Fruit fly (Drosophila melanogaster) Kc167 (cell line): ENCODE measurements around the gene COX5BL.

ENCODE experiments used
- Myc ChIP-seq: fragments of >200 bp; optimal IDR thresholded peaks from 2 replicates; lab custom pipeline; 2017; ENCODE audit warnings: missing external identifiers
- Sin3A ChIP-seq: fragments of >200 bp; optimal IDR thresholded peaks from 2 replicates; lab custom pipeline; 2018; ENCODE audit warnings: missing external identifiers
- h ChIP-seq: fragments of >200 bp; optimal IDR thresholded peaks from 3 replicates; lab custom pipeline; 2018; ENCODE audit warnings: missing external identifiers
- insv ChIP-seq: fragments of >200 bp; optimal IDR thresholded peaks from 3 replicates; lab custom pipeline; 2018; ENCODE audit warnings: missing external identifiers
- psq ChIP-seq: fragments of >200 bp; optimal IDR thresholded peaks from 2 replicates; lab custom pipeline; 2017; ENCODE audit warnings: missing external identifiers
- ttk ChIP-seq: sonication (Bioruptor generic); optimal IDR thresholded peaks from 2 replicates; lab custom pipeline; 2017; ENCODE audit warnings: missing external identifiers

COX5BL gene

dm6 chr2L:6546883-6547471 lies 12.3 kb upstream of the COX5BL start, which contains the start of gene eya:
TSS of gene eya (minus strand) at chr2L:6546976.
- no peak for TF ChIP-seq insv
- TF ChIP-seq psq = no peak
- no peak for TF ChIP-seq ttk (lab: Kevin White, UChicago)
- no peak for TF ChIP-seq h
- TF ChIP-seq Sin3A = no peak
- no peak for TF ChIP-seq Myc (lab: Kevin White, UChicago)

- TF ChIP-seq insv = no peak
- TF ChIP-seq Myc (lab: Kevin White, UChicago) = no peak
- no peak for TF ChIP-seq Sin3A
- TF ChIP-seq psq = no peak
- no peak for TF ChIP-seq h
- TF ChIP-seq ttk (lab: Kevin White, UChicago) = no peak
These were observed 11.3 kb upstream of the COX5BL start for dm6 chr2L:6547978-6548377.

dm6 chr2L:6550809-6551208 lies 8.4 kb upstream of the COX5BL start:
- no peak for TF ChIP-seq Sin3A
- no peak for TF ChIP-seq psq
- TF ChIP-seq ttk (lab: Kevin White, UChicago) = no peak
- TF ChIP-seq h = no peak
- no peak for TF ChIP-seq insv
- no peak for TF ChIP-seq Myc (lab: Kevin White, UChicago)

- TF ChIP-seq h = no peak
- TF ChIP-seq psq = no peak
- no peak for TF ChIP-seq insv
- no peak for TF ChIP-seq Myc (lab: Kevin White, UChicago)
- TF ChIP-seq ttk (lab: Kevin White, UChicago) = no peak
- no peak for TF ChIP-seq Sin3A
These were observed 7.8 kb upstream of the COX5BL start for dm6 chr2L:6551452-6551851.

- TF ChIP-seq insv (no peak), Myc (lab: Kevin White, UChicago) (no peak), h (no peak), ttk (lab: Kevin White, UChicago) (no peak), psq (no peak), Sin3A (no peak)
These were observed 6.9 kb upstream of the COX5BL start for dm6 chr2L:6552345-6552744.

dm6 chr2L:6553041-6553796 lies 6.0 kb upstream of the COX5BL start:
- TF ChIP-seq Myc (lab: Kevin White, UChicago) (no peak), insv (no peak), Sin3A (no peak), ttk (lab: Kevin White, UChicago) (no peak), psq (no peak), h (no peak)

- TF ChIP-seq Sin3A = no peak
- no peak for TF ChIP-seq ttk (lab: Kevin White, UChicago)
- TF ChIP-seq psq = no peak
- TF ChIP-seq Myc (lab: Kevin White, UChicago) = no peak
- TF ChIP-seq h = no peak
- TF ChIP-seq insv = no peak
These were observed 5.4 kb upstream of the COX5BL start for dm6 chr2L:6553797-6554188.

- TF ChIP-seq h (no peak), ttk (lab: Kevin White, UChicago) (no peak), Sin3A (no peak), Myc (lab: Kevin White, UChicago) (no peak), psq (no peak)
These were observed 1.5 kb upstream of the COX5BL start, which contains the start of the genes IFT52 and COX5B for dm6 chr2L:6557429-6558384. TSS of gene IFT52 (minus strand) at chr2L:6557502. TSS of gene COX5B (plus strand) at chr2L:6557800.

dm6 chr2L:6561463-6562357 lies 2.5 kb downstream of the COX5BL start, which contains the start of the genes Trmt6 and Ent2:
TSS of gene Trmt6 (minus strand) at chr2L:6562289.
TSS of gene Ent2 (plus strand) at chr2L:6562325.
- no peak for TF ChIP-seq Sin3A
- TF ChIP-seq psq = no peak
- no peak for TF ChIP-seq h
- no peak for TF ChIP-seq insv
- no peak for TF ChIP-seq Myc (lab: Kevin White, UChicago)
- TF ChIP-seq ttk (lab: Kevin White, UChicago) = no peak

dm6 chr2L:6562358-6562687 lies 3.1 kb downstream of the COX5BL start:
- TF ChIP-seq h = no peak
- no peak for TF ChIP-seq Myc (lab: Kevin White, UChicago)
- TF ChIP-seq psq = no peak
- no peak for TF ChIP-seq Sin3A
- TF ChIP-seq insv = no peak
- no peak for TF ChIP-seq ttk (lab: Kevin White, UChicago)

- TF ChIP-seq Myc (lab: Kevin White, UChicago) (no peak), ttk (lab: Kevin White, UChicago) (no peak), insv (no peak), psq (no peak), h (no peak), Sin3A (no peak)
These were observed 5.7 kb downstream of the COX5BL start for dm6 chr2L:6564955-6565354.
